Worm (Caenorhabditis elegans) whole organism, L4 larva: ENCODE results near the gene F38B6.8.

ENCODE experiments used
- aly-2 ChIP-seq: sonication (generic microtip); optimal IDR thresholded peaks from 2 replicates; lab custom pipeline; 2018; ENCODE audit warnings: missing biosample characterization, missing genetic modification characterization
- ama-1 ChIP-seq: fragments of 150-350 bp; optimal IDR thresholded peaks from 2 replicates; lab custom pipeline; 2014; ENCODE audit warnings: inconsistent platforms, mixed read lengths
- egl-43 ChIP-seq: fragments of 200-800 bp; sonication (Bioruptor generic); IDR thresholded peaks from 2 replicates; pipeline ENCODE4 v1.3.6; 2022; ENCODE audit warnings: missing genetic modification reagents, missing genetic modification characterization, missing compliant biosample characterization
- nhr-237 ChIP-seq: sonication (generic microtip); optimal IDR thresholded peaks from 2 replicates; lab custom pipeline; 2017; ENCODE audit warnings: missing biosample characterization, missing genetic modification characterization

- no peak for TF ChIP-seq ama-1 (lab: Kevin White, UChicago)
- no peak for TF ChIP-seq nhr-237
- TF ChIP-seq aly-2: no peak
- TF ChIP-seq egl-43 (GFP tag; lab: Robert Waterston, UW): no peak
These were observed 40.4 kb upstream of the F38B6.8 start, which contains the start of gene smf-1 for ce11 chrX:6722966-6723365.
